Worm (Caenorhabditis elegans) whole organism, young adult: ENCODE measurements around the gene hsb-1.

Experiments used
- B0261.1 ChIP-seq: sonication (generic microtip); optimal IDR thresholded peaks from 2 replicates; lab custom pipeline; 2016; ENCODE audit warnings: mild to moderate bottlenecking, missing genetic modification characterization, moderate library complexity, missing compliant biosample characterization
- F23B12.7 ChIP-seq: sonication (generic microtip); optimal IDR thresholded peaks from 2 replicates; lab custom pipeline; 2017; ENCODE audit warnings: missing genetic modification characterization, mild to moderate bottlenecking, missing compliant biosample characterization, antibody characterized with exemption, moderate library complexity; ENCODE audit not compliant: insufficient read depth
- F33H1.4 ChIP-seq: fragments of 200-800 bp; sonication (Bioruptor generic); IDR thresholded peaks from 2 replicates; pipeline ENCODE4 v1.3.6; 2022; ENCODE audit warnings: missing genetic modification reagents, missing genetic modification characterization, missing compliant biosample characterization
- F39B2.1 ChIP-seq: fragments of 200-800 bp; sonication (Bioruptor generic); IDR thresholded peaks from 2 replicates; pipeline ENCODE4 v1.3.6; 2022; ENCODE audit warnings: missing genetic modification reagents, missing genetic modification characterization, missing compliant biosample characterization
- F49E8.2 ChIP-seq: sonication (generic microtip); optimal IDR thresholded peaks from 3 replicates; lab custom pipeline; 2017; ENCODE audit warnings: missing genetic modification characterization, mild to moderate bottlenecking, missing compliant biosample characterization, antibody characterized with exemption, moderate library complexity; ENCODE audit not compliant: insufficient read depth
- F57C9.4 ChIP-seq: sonication (generic microtip); optimal IDR thresholded peaks from 2 replicates; lab custom pipeline; 2017; ENCODE audit warnings: mild to moderate bottlenecking, missing genetic modification characterization, missing compliant biosample characterization
- K11D2.4 ChIP-seq: fragments of 200-800 bp; sonication (Bioruptor generic); IDR thresholded peaks from 2 replicates; pipeline ENCODE4 v1.3.6; 2022; ENCODE audit warnings: missing genetic modification reagents, missing genetic modification characterization, missing compliant biosample characterization
- Y53G8AR.9 ChIP-seq: fragments of 200-800 bp; sonication (Bioruptor generic); conservative IDR thresholded peaks from 2 replicates; pipeline ENCODE4 v1.3.6; 2022; ENCODE audit warnings: missing genetic modification reagents, missing genetic modification characterization, missing compliant biosample characterization
- Y56A3A.18 ChIP-seq: fragments of 200-800 bp; sonication (Bioruptor generic); IDR thresholded peaks from 2 replicates; pipeline ENCODE4 v1.3.6; 2022; ENCODE audit warnings: missing genetic modification reagents, missing genetic modification characterization, missing compliant biosample characterization
- Y67H2A.10 ChIP-seq: fragments of 200-800 bp; sonication (Bioruptor generic); conservative IDR thresholded peaks from 2 replicates; pipeline ENCODE4 v1.3.6; 2022; ENCODE audit warnings: missing genetic modification reagents, missing genetic modification characterization, missing compliant biosample characterization
- ZK185.1 ChIP-seq: sonication (generic microtip); optimal IDR thresholded peaks from 2 replicates; lab custom pipeline; 2016; ENCODE audit warnings: mild to moderate bottlenecking, missing genetic modification characterization, missing compliant biosample characterization; ENCODE audit not compliant: poor library complexity, severe bottlenecking
- akir-1 ChIP-seq: fragments of 200-800 bp; sonication (Bioruptor generic); optimal IDR thresholded peaks from 2 replicates; lab custom pipeline; 2018; ENCODE audit warnings: mild to moderate bottlenecking, missing genetic modification characterization, moderate library complexity, missing compliant biosample characterization
- ama-1 ChIP-seq, 3 experiments: fragments of 150-350 bp in 1 of 3; sonication (generic microtip) in 2 of 3; optimal IDR thresholded peaks; 2 replicates each; lab custom pipeline; 2014 to 2018; ENCODE audit warnings: missing biosample characterization in 2 of 3, missing genetic modification characterization in 2 of 3, missing genetic modification reagents in 2 of 3
- attf-5 ChIP-seq: fragments of 200-800 bp; sonication (Bioruptor generic); optimal IDR thresholded peaks from 2 replicates; lab custom pipeline; 2018; ENCODE audit warnings: mild to moderate bottlenecking, missing genetic modification characterization, missing compliant biosample characterization
- ceh-27 ChIP-seq: fragments of 200-800 bp; sonication (Bioruptor generic); optimal IDR thresholded peaks from 2 replicates; lab custom pipeline; 2018; ENCODE audit warnings: mild to moderate bottlenecking, missing genetic modification characterization, moderate library complexity, missing compliant biosample characterization
- chd-7 ChIP-seq: sonication (generic microtip); optimal IDR thresholded peaks from 2 replicates; lab custom pipeline; 2016; ENCODE audit warnings: mild to moderate bottlenecking, missing genetic modification characterization, moderate library complexity, missing compliant biosample characterization
- dox-1 ChIP-seq: fragments of 200-800 bp; sonication (Bioruptor generic); IDR thresholded peaks from 2 replicates; pipeline ENCODE4 v1.3.6; 2022; ENCODE audit warnings: missing genetic modification reagents, missing genetic modification characterization, missing compliant biosample characterization
- efl-1 ChIP-seq: fragments of 150-350 bp; optimal IDR thresholded peaks from 2 replicates; lab custom pipeline; 2014; ENCODE audit warnings: missing biosample characterization, missing genetic modification reagents, missing genetic modification characterization
- fkh-3 ChIP-seq: sonication (generic microtip); optimal IDR thresholded peaks from 2 replicates; lab custom pipeline; 2016; ENCODE audit warnings: mild to moderate bottlenecking, missing genetic modification characterization, missing compliant biosample characterization
- him-1 ChIP-seq: sonication (generic microtip); optimal IDR thresholded peaks from 2 replicates; lab custom pipeline; 2016; ENCODE audit warnings: missing genotype, missing genetic modification reagents, missing genetic modification characterization, missing compliant biosample characterization
- hlh-26 ChIP-seq: fragments of 200-800 bp; sonication (Bioruptor generic); conservative IDR thresholded peaks from 2 replicates; pipeline ENCODE4 v1.3.6; 2022; ENCODE audit warnings: missing genetic modification reagents, missing genetic modification characterization, missing compliant biosample characterization
- hmg-20 ChIP-seq: fragments of 200-800 bp; sonication (Bioruptor generic); IDR thresholded peaks from 2 replicates; pipeline ENCODE4 v1.3.6; 2022; ENCODE audit warnings: missing genetic modification reagents, missing genetic modification characterization, missing compliant biosample characterization
- let-526 ChIP-seq: fragments of 200-800 bp; sonication (Bioruptor generic); IDR thresholded peaks from 2 replicates; pipeline ENCODE4 v1.3.6; 2022; ENCODE audit warnings: missing genetic modification reagents, missing genetic modification characterization, missing compliant biosample characterization
- lin-35 ChIP-seq, 3 experiments: fragments of 150-350 bp in 2 of 3; sonication (generic microtip) in 1 of 3; optimal IDR thresholded peaks; 2 replicates each; lab custom pipeline; 2014 to 2018; ENCODE audit warnings: missing biosample characterization in 3 of 3, missing genetic modification characterization in 3 of 3, missing genetic modification reagents in 3 of 3
- lin-54 ChIP-seq: fragments of 200-800 bp; sonication (Bioruptor generic); optimal IDR thresholded peaks from 2 replicates; lab custom pipeline; 2018; ENCODE audit warnings: mild to moderate bottlenecking, missing genetic modification characterization, missing compliant biosample characterization
- lsl-1 ChIP-seq: fragments of 200-800 bp; sonication (Bioruptor generic); optimal IDR thresholded peaks from 2 replicates; lab custom pipeline; 2018; ENCODE audit warnings: mild to moderate bottlenecking, missing genetic modification characterization, moderate library complexity, missing compliant biosample characterization
- madf-10 ChIP-seq: sonication (generic microtip); optimal IDR thresholded peaks from 2 replicates; lab custom pipeline; 2016; ENCODE audit warnings: mild to moderate bottlenecking, missing genetic modification characterization, missing compliant biosample characterization
- madf-3 ChIP-seq: fragments of 200-800 bp; sonication (Bioruptor generic); IDR thresholded peaks from 2 replicates; pipeline ENCODE4 v1.3.6; 2022; ENCODE audit warnings: missing genetic modification reagents, missing genetic modification characterization, missing compliant biosample characterization
- madf-6 ChIP-seq: fragments of 200-800 bp; sonication (Bioruptor generic); IDR thresholded peaks from 2 replicates; pipeline ENCODE4 v1.3.6; 2022; ENCODE audit warnings: missing genetic modification reagents, missing genetic modification characterization, missing compliant biosample characterization
- madf-8 ChIP-seq: fragments of 200-800 bp; sonication (Bioruptor generic); conservative IDR thresholded peaks from 2 replicates; pipeline ENCODE4 v1.3.6; 2022; ENCODE audit warnings: missing genetic modification reagents, missing genetic modification characterization, missing compliant biosample characterization
- mel-28 ChIP-seq: sonication (generic microtip); optimal IDR thresholded peaks from 2 replicates; lab custom pipeline; 2016; ENCODE audit warnings: borderline replicate concordance, mild to moderate bottlenecking, missing genetic modification characterization, missing compliant biosample characterization
- mes-4 ChIP-seq: sonication (generic microtip); optimal IDR thresholded peaks from 2 replicates; lab custom pipeline; 2016; ENCODE audit warnings: missing genotype, missing genetic modification characterization, missing compliant biosample characterization
- nhr-27 ChIP-seq: fragments of 200-800 bp; sonication (Bioruptor generic); optimal IDR thresholded peaks from 2 replicates; lab custom pipeline; 2018; ENCODE audit warnings: mild to moderate bottlenecking, missing genetic modification characterization, moderate library complexity, missing compliant biosample characterization
- nhr-90 ChIP-seq: sonication (generic microtip); optimal IDR thresholded peaks from 2 replicates; lab custom pipeline; 2016; ENCODE audit warnings: missing genotype, mild to moderate bottlenecking, missing genetic modification characterization, missing compliant biosample characterization
- pha-4 ChIP-seq: fragments of 150-350 bp; sonication (generic microtip); optimal IDR thresholded peaks from 2 replicates; lab custom pipeline; 2014; ENCODE audit warnings: missing biosample characterization, missing genetic modification reagents, missing genetic modification characterization
- rcor-1 ChIP-seq: fragments of 200-800 bp; sonication (Bioruptor generic); IDR thresholded peaks from 2 replicates; pipeline ENCODE4 v1.3.6; 2022; ENCODE audit warnings: missing genetic modification reagents, missing genetic modification characterization, missing compliant biosample characterization
- repo-1 ChIP-seq: sonication (generic microtip); optimal IDR thresholded peaks from 2 replicates; lab custom pipeline; 2017; ENCODE audit warnings: mild to moderate bottlenecking, missing genetic modification characterization, missing compliant biosample characterization
- rpc-1 ChIP-seq, 2 experiments: fragments of 150-350 bp in 1 of 2; sonication (generic microtip) in 1 of 2; optimal IDR thresholded peaks; 2 replicates each; lab custom pipeline; 2014 to 2018; ENCODE audit warnings: missing biosample characterization in 1 of 2, missing genetic modification characterization in 1 of 2, missing genetic modification reagents in 1 of 2, missing genotype in 1 of 2
- sea-2 ChIP-seq: fragments of 200-800 bp; sonication (Bioruptor generic); IDR thresholded peaks from 2 replicates; pipeline ENCODE4 v1.3.6; 2022; ENCODE audit warnings: missing genetic modification characterization, missing compliant biosample characterization
- somi-1 ChIP-seq: fragments of 200-800 bp; sonication (Bioruptor generic); optimal IDR thresholded peaks from 2 replicates; lab custom pipeline; 2018; ENCODE audit warnings: mild to moderate bottlenecking, missing genetic modification characterization, missing compliant biosample characterization
- tbp1 ChIP-seq: fragments of 200-800 bp; sonication (Bioruptor generic); optimal IDR thresholded peaks from 2 replicates; lab custom pipeline; 2018; ENCODE audit warnings: mild to moderate bottlenecking, missing genetic modification characterization, missing compliant biosample characterization
- unc-130 ChIP-seq: sonication (generic microtip); optimal IDR thresholded peaks from 2 replicates; lab custom pipeline; 2016; ENCODE audit warnings: missing genetic modification reagents, missing genetic modification characterization, missing compliant biosample characterization
- xnd-1 ChIP-seq: sonication (generic microtip); optimal IDR thresholded peaks from 2 replicates; lab custom pipeline; 2016; ENCODE audit warnings: missing genotype, missing genetic modification reagents, missing genetic modification characterization, missing compliant biosample characterization
- zim-3 ChIP-seq: sonication (generic microtip); optimal IDR thresholded peaks from 2 replicates; lab custom pipeline; 2017; ENCODE audit warnings: mild to moderate bottlenecking, missing genetic modification characterization, moderate library complexity, missing compliant biosample characterization
- ztf-25 ChIP-seq: fragments of 200-800 bp; sonication (Bioruptor generic); IDR thresholded peaks from 2 replicates; pipeline ENCODE4 v1.3.6; 2022; ENCODE audit warnings: missing genetic modification reagents, missing genetic modification characterization, missing compliant biosample characterization

Gene hsb-1

DNA sequence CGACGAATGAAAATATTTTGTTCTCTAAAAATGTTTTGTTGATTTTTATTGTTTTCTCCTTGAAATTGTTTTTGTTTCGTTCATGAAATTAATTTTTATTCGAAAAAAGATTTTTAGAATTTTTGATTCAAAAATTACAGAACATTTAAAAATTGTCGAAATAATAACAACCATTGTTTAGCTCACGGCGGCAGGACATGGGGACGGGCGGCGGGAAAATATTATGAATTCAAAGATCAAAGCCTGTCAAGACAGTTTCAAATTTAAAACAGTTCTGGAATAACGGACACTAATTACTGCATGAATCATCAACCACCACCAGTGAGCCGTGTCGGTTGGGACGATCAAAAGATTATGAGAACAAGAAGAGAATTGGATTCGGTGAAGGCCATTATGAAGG is 6.5 kb downstream of the hsb-1 start, which contains the start of gene snb-7:
Gene snb-7, plus strand, starts transcription at position 301 of the 400 bp plus-strand sequence.
- TF ChIP-seq fkh-3: no peak
- 0 out of 2 replicates have a peak, but pooled peaks have one; percentile 26 for TF ChIP-seq Y56A3A.18 (GFP tag; lab: Robert Waterston, UW)
- 0 out of 2 replicates have a peak, but pooled peaks have one; percentile 61 for TF ChIP-seq madf-3 (GFP tag; lab: Robert Waterston, UW)
- no peak for TF ChIP-seq mes-4 (tag; lab: Kevin White, UChicago)
- no peak for TF ChIP-seq ZK185.1 (tag; lab: Kevin White, UChicago)
- TF ChIP-seq B0261.1: no peak

- TF ChIP-seq ama-1 (optimal IDR thresholded peaks at IDR 0.05; lab: Kevin White, UChicago) (no peak), ama-1 (GFP tag; optimal IDR thresholded peaks at IDR 0.05; lab: Kevin White, UChicago) (no peak), F23B12.7 (tag; lab: Kevin White, UChicago) (peak; percentile 35), rcor-1 (no peak), rpc-1 (optimal IDR thresholded peaks at IDR 0.05; lab: Kevin White, UChicago) (no peak), rpc-1 (tag; optimal IDR thresholded peaks at IDR 0.05; lab: Kevin White, UChicago) (no peak), nhr-90 (tag; lab: Kevin White, UChicago) (no peak), hlh-26 (GFP tag; lab: Robert Waterston, UW) (no peak), madf-3 (GFP tag; lab: Robert Waterston, UW) (no peak), tbp1 (GFP tag; lab: Kevin White, UChicago) (no peak), ztf-25 (no peak), ceh-27 (GFP tag; lab: Kevin White, UChicago) (no peak), unc-130 (GFP tag; lab: Kevin White, UChicago) (no peak), B0261.1 (no peak), F33H1.4 (GFP tag; lab: Robert Waterston, UW) (peak; percentile 51), lin-35 (GFP tag; optimal IDR thresholded peaks at IDR 0.05; lab: Kevin White, UChicago) (peak; percentile 71 to 95 (median 76)), zim-3 (tag; lab: Kevin White, UChicago) (no peak), madf-6 (GFP tag; lab: Robert Waterston, UW) (peak; percentile 35; the same call in 1 of the 2 replicates), akir-1 (GFP tag; lab: Kevin White, UChicago) (no peak), madf-8 (GFP tag; lab: Robert Waterston, UW) (no peak), sea-2 (GFP tag; lab: Robert Waterston, UW) (no peak), mel-28 (tag; lab: Kevin White, UChicago) (no peak), K11D2.4 (no peak), somi-1 (GFP tag; lab: Kevin White, UChicago) (no peak), attf-5 (GFP tag; lab: Kevin White, UChicago) (no peak), lin-54 (GFP tag; lab: Kevin White, UChicago) (peak; percentile 97), dox-1 (no peak), nhr-27 (tag; lab: Kevin White, UChicago) (no peak), F49E8.2 (tag; lab: Kevin White, UChicago) (no peak), hmg-20 (no peak), F57C9.4 (no peak), efl-1 (GFP tag; lab: Kevin White, UChicago) (peak; percentile 87), Y56A3A.18 (GFP tag; lab: Robert Waterston, UW) (no peak), F39B2.1 (GFP tag; lab: Robert Waterston, UW) (no peak), him-1 (tag; lab: Kevin White, UChicago) (peak; percentile 2), Y67H2A.10 (GFP tag; lab: Robert Waterston, UW) (no peak), Y53G8AR.9 (GFP tag; lab: Robert Waterston, UW) (no peak), chd-7 (tag; lab: Kevin White, UChicago) (no peak), let-526 (GFP tag; lab: Robert Waterston, UW) (no peak), madf-10 (no peak), repo-1 (no peak), pha-4 (tag; lab: Kevin White, UChicago) (no peak), lsl-1 (GFP tag; lab: Kevin White, UChicago) (peak; percentile 21), xnd-1 (tag; lab: Kevin White, UChicago) (no peak)
These were observed 8.0 kb downstream of the hsb-1 start, which contains the start of the genes ZK795.2 and ZK795.3 for ce11 chrIV:12558925-12559450. TSS of gene ZK795.2 (minus strand) at chrIV:12558975. TSS of gene ZK795.3 (plus strand) at chrIV:12559365.
